Worm (Caenorhabditis elegans): ENCODE measurements around the gene aexr-1.

Gene aexr-1

DNA sequence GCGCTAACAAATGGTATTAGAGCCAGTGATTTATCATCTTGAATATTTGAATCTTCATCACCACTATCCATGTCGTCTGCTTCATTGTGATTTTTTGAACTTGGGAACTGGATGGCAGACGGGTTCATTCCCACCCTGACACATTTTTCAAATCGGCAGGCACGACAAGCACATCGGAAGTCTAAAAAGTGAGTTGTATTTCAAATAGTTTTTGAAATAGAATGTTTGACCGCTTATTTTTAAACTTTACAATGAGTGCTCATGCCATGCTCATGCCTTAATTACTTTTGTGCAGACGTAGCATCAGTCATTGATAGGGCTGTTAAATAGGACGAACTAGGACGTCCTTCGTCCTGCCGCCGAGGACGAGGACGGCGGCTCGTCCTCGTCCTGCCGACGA is 2.9 kb upstream of the aexr-1 start:
- no peak for TF ChIP-seq mls-2 (tag; optimal IDR thresholded peaks at IDR 0.05)
- no peak for TF ChIP-seq sem-2 (GFP tag; optimal IDR thresholded peaks at IDR 0.05)
- no peak for TF ChIP-seq drap-1 (GFP tag; optimal IDR thresholded peaks at IDR 0.05)
- no peak for TF ChIP-seq ceh-83 (GFP tag; optimal IDR thresholded peaks at IDR 0.05)
- TF ChIP-seq unc-62 (GFP tag; optimal IDR thresholded peaks at IDR 0.05): no peak

DNA sequence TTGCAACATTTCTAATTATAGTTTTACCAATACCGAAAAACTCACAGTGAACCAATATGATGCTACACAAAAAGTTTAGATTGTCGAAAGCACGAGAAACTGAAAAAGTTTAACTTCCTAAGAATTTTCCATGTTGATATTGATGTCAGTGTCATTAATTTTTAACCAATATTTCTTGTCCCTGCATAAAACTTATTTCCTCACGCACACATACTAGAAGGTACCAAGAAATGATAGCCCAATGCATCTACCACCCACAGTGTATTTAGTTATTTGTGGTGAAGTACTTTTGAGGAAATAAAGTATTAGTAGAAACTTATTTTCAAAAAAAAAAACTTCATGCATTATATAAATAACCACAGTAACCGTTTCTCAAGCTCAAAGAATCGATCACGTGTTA is 3.6 kb downstream of the aexr-1 start, which contains the start of gene aexr-2:
Gene aexr-2 (minus strand): TSS at position 101 of the 400 bp plus-strand sequence.
- no peak for TF ChIP-seq lsy-2 (tag; optimal IDR thresholded peaks at IDR 0.05)
- TF ChIP-seq hlh-1 (tag; optimal IDR thresholded peaks at IDR 0.05): no peak
- no peak for TF ChIP-seq drap-1 (GFP tag; optimal IDR thresholded peaks at IDR 0.05)
- TF ChIP-seq snpc-4 (tag; optimal IDR thresholded peaks at IDR 0.05): no peak
- no peak for TF ChIP-seq pha-4 (tag; optimal IDR thresholded peaks at IDR 0.05)
- TF ChIP-seq elt-3 (tag; optimal IDR thresholded peaks at IDR 0.05): no peak
- TF ChIP-seq mep-1 (tag; optimal IDR thresholded peaks at IDR 0.05): no peak
- TF ChIP-seq flh-1 (GFP tag; optimal IDR thresholded peaks at IDR 0.05): no peak
- TF ChIP-seq nhr-2 (tag; optimal IDR thresholded peaks at IDR 0.05): no peak
- no peak for TF ChIP-seq elt-1 (tag; optimal IDR thresholded peaks at IDR 0.05; ENCODE audit: borderline replicate concordance, insufficient read depth)
- TF ChIP-seq ham-2 (GFP tag; optimal IDR thresholded peaks at IDR 0.05): no peak
- TF ChIP-seq nhr-76 (tag; optimal IDR thresholded peaks at IDR 0.05): no peak
- no peak for TF ChIP-seq ces-1 (GFP tag; optimal IDR thresholded peaks at IDR 0.05)
- TF ChIP-seq bed-3 (GFP tag; optimal IDR thresholded peaks at IDR 0.05): no peak
- no peak for TF ChIP-seq tbx-8 (GFP tag; optimal IDR thresholded peaks at IDR 0.05)
- TF ChIP-seq mls-2 (tag; optimal IDR thresholded peaks at IDR 0.05): no peak
- TF ChIP-seq sem-2 (GFP tag; optimal IDR thresholded peaks at IDR 0.05): no peak
- no peak for TF ChIP-seq unc-39 (tag; optimal IDR thresholded peaks at IDR 0.05)
- TF ChIP-seq blmp-1 (tag; optimal IDR thresholded peaks at IDR 0.05): no peak
- TF ChIP-seq ceh-39 (tag; optimal IDR thresholded peaks at IDR 0.05): no peak

ce11 chrX:6630645-6631044 is 4.4 kb downstream of the aexr-1 start:
- TF ChIP-seq snpc-4 (tag; optimal IDR thresholded peaks at IDR 0.05): no peak
- TF ChIP-seq nhr-237 (tag; optimal IDR thresholded peaks at IDR 0.05): no peak
- TF ChIP-seq unc-62 (GFP tag; optimal IDR thresholded peaks at IDR 0.05): no peak
- no peak for TF ChIP-seq elt-1 (tag; optimal IDR thresholded peaks at IDR 0.05; ENCODE audit: borderline replicate concordance, insufficient read depth)
- no peak for TF ChIP-seq elt-3 (tag; optimal IDR thresholded peaks at IDR 0.05)
- TF ChIP-seq blmp-1 (tag; optimal IDR thresholded peaks at IDR 0.05): no peak

- peak; percentile 32 for TF ChIP-seq drap-1 (GFP tag; optimal IDR thresholded peaks at IDR 0.05)
- peak; percentile 77 for TF ChIP-seq nhr-2 (tag; optimal IDR thresholded peaks at IDR 0.05)
- TF ChIP-seq lin-32 (GFP tag; optimal IDR thresholded peaks at IDR 0.05): peak; percentile 34
- TF ChIP-seq nhr-12 (tag; optimal IDR thresholded peaks at IDR 0.05): peak; percentile 4
- no peak for TF ChIP-seq ceh-83 (GFP tag; optimal IDR thresholded peaks at IDR 0.05)
- peak; percentile 16 for TF ChIP-seq ceh-39 (tag; optimal IDR thresholded peaks at IDR 0.05)
Measured at ce11 chrX:6625275-6625674, 9.8 kb downstream of the aexr-1 start.

- TF ChIP-seq bed-3 (GFP tag; optimal IDR thresholded peaks at IDR 0.05) (no peak), unc-39 (tag; optimal IDR thresholded peaks at IDR 0.05) (peak; percentile 63), mls-2 (tag; optimal IDR thresholded peaks at IDR 0.05) (no peak), nhr-12 (tag; optimal IDR thresholded peaks at IDR 0.05) (peak; percentile 44), lin-13 (tag; optimal IDR thresholded peaks at IDR 0.05) (no peak), ces-1 (GFP tag; optimal IDR thresholded peaks at IDR 0.05) (no peak), nhr-2 (tag; optimal IDR thresholded peaks at IDR 0.05) (peak; percentile 57), mab-5 (tag; optimal IDR thresholded peaks at IDR 0.05) (no peak), ham-2 (GFP tag; optimal IDR thresholded peaks at IDR 0.05) (no peak), ceh-39 (tag; optimal IDR thresholded peaks at IDR 0.05) (peak; percentile 36), ceh-43 (GFP tag; optimal IDR thresholded peaks at IDR 0.05) (peak; percentile 18)
Measured at ce11 chrX:6622552-6623236, 12.4 kb downstream of the aexr-1 start, which contains the start of gene clec-266. Gene clec-266, minus strand, starts transcription at chrX:6622915.

- no peak for TF ChIP-seq sptf-1 (tag; optimal IDR thresholded peaks at IDR 0.05)
- no peak for TF ChIP-seq elt-1 (tag; optimal IDR thresholded peaks at IDR 0.05; ENCODE audit: borderline replicate concordance, insufficient read depth)
- TF ChIP-seq nhr-12 (tag; optimal IDR thresholded peaks at IDR 0.05): no peak
- TF ChIP-seq nhr-2 (tag; optimal IDR thresholded peaks at IDR 0.05): no peak
Measured at ce11 chrX:6618712-6619111, 16.4 kb downstream of the aexr-1 start, which contains the start of gene kqt-1. Gene kqt-1, plus strand, starts transcription at chrX:6619012.
